Fruit fly (Drosophila melanogaster) whole organism, embryonic: ENCODE results near the gene snky.

ENCODE experiments used
- CG10209 ChIP-seq: fragments of 200-800 bp; sonication (Bioruptor generic); optimal IDR thresholded peaks from 3 replicates; lab custom pipeline; 2017; ENCODE audit warnings: missing biosample characterization, mild to moderate bottlenecking, missing genetic modification characterization, missing genetic modification reagents
- CG10267 ChIP-seq: fragments of 200-800 bp; sonication (Bioruptor generic); optimal IDR thresholded peaks from 2 replicates; lab custom pipeline; 2018; ENCODE audit warnings: missing biosample characterization, mild to moderate bottlenecking, missing genetic modification characterization, moderate library complexity
- CG10979 ChIP-seq: fragments of 200-800 bp; sonication (Bioruptor generic); optimal IDR thresholded peaks from 2 replicates; lab custom pipeline; 2018; ENCODE audit warnings: missing biosample characterization, mild to moderate bottlenecking, missing genetic modification characterization, moderate library complexity
- CG11695 ChIP-seq: fragments of 200-800 bp; sonication (Bioruptor generic); IDR thresholded peaks from 3 replicates; pipeline ENCODE4 v1.3.6; 2022; ENCODE audit warnings: missing biosample characterization, missing genetic modification characterization
- CG12744 ChIP-seq: fragments of 200-800 bp; sonication (Bioruptor generic); optimal IDR thresholded peaks from 2 replicates; lab custom pipeline; 2016; ENCODE audit warnings: missing biosample characterization, missing genetic modification characterization
- CG13894 ChIP-seq: fragments of 200-800 bp; sonication (Bioruptor generic); optimal IDR thresholded peaks from 3 replicates; lab custom pipeline; 2018; ENCODE audit warnings: missing biosample characterization, mild to moderate bottlenecking, missing genetic modification characterization, moderate library complexity
- CG15479 ChIP-seq: fragments of 200-800 bp; sonication (Bioruptor generic); optimal IDR thresholded peaks from 3 replicates; lab custom pipeline; 2019; ENCODE audit warnings: missing biosample characterization, mild to moderate bottlenecking, missing genetic modification characterization, moderate library complexity
- CG1603 ChIP-seq: fragments of 200-800 bp; sonication (Bioruptor generic); optimal IDR thresholded peaks from 2 replicates; lab custom pipeline; 2019; ENCODE audit warnings: missing biosample characterization, mild to moderate bottlenecking, missing genetic modification characterization, moderate library complexity
- CG16863 ChIP-seq: fragments of 200-800 bp; sonication (Bioruptor generic); optimal IDR thresholded peaks from 3 replicates; lab custom pipeline; 2016; ENCODE audit warnings: missing biosample characterization, missing genetic modification characterization
- CG17385 ChIP-seq: fragments of 200-800 bp; sonication (Bioruptor generic); optimal IDR thresholded peaks from 3 replicates; lab custom pipeline; 2018; ENCODE audit warnings: missing biosample characterization, mild to moderate bottlenecking, missing genetic modification characterization
- CG1792 ChIP-seq: fragments of 200-800 bp; sonication (Bioruptor generic); optimal IDR thresholded peaks from 2 replicates; lab custom pipeline; 2016; ENCODE audit warnings: missing biosample characterization, missing genetic modification characterization
- CG2712 ChIP-seq: fragments of 200-800 bp; optimal IDR thresholded peaks from 3 replicates; lab custom pipeline; 2019; ENCODE audit warnings: missing biosample characterization, mild to moderate bottlenecking, missing genetic modification characterization, moderate library complexity
- CG31441 ChIP-seq: fragments of 200-800 bp; sonication (Bioruptor generic); IDR thresholded peaks from 2 replicates; pipeline ENCODE4 v1.3.6; 2022; ENCODE audit warnings: missing biosample characterization, missing genetic modification characterization
- CG4820 ChIP-seq: fragments of 200-800 bp; sonication (Bioruptor generic); optimal IDR thresholded peaks from 3 replicates; lab custom pipeline; 2016; ENCODE audit warnings: missing biosample characterization, missing genetic modification characterization
- CG5953 ChIP-seq: fragments of 200-800 bp; sonication (Bioruptor generic); IDR thresholded peaks from 2 replicates; pipeline ENCODE4 v1.3.6; 2022; ENCODE audit warnings: missing biosample characterization, missing genetic modification characterization
- CG7357 ChIP-seq: fragments of 200-800 bp; sonication (Bioruptor generic); IDR thresholded peaks from 3 replicates; pipeline ENCODE4 v1.3.6; 2022; ENCODE audit warnings: missing biosample characterization, missing genetic modification characterization
- CG7987 ChIP-seq: fragments of 200-800 bp; sonication (Bioruptor generic); optimal IDR thresholded peaks from 2 replicates; lab custom pipeline; 2018; ENCODE audit warnings: missing biosample characterization, mild to moderate bottlenecking, missing genetic modification characterization, moderate library complexity
- CG8924 ChIP-seq: fragments of 200-800 bp; optimal IDR thresholded peaks from 3 replicates; lab custom pipeline; 2019; ENCODE audit warnings: missing biosample characterization, mild to moderate bottlenecking, missing genetic modification characterization, moderate library complexity
- CG9797 ChIP-seq: fragments of 200-800 bp; sonication (Bioruptor generic); optimal IDR thresholded peaks from 3 replicates; lab custom pipeline; 2018; ENCODE audit warnings: missing biosample characterization, mild to moderate bottlenecking, missing genetic modification characterization
- Deaf1 ChIP-seq: fragments of 200-800 bp; optimal IDR thresholded peaks from 3 replicates; lab custom pipeline; 2019; ENCODE audit warnings: missing biosample characterization, mild to moderate bottlenecking, missing genetic modification characterization, moderate library complexity
- Dfd ChIP-seq, 2 experiments: fragments of >200 bp; optimal IDR thresholded peaks; 2 replicates each; lab custom pipeline; 2017; ENCODE audit warnings: missing biosample characterization in 2 of 2, missing genetic modification characterization in 2 of 2
- Drgx ChIP-seq: fragments of 200-800 bp; sonication (Bioruptor generic); IDR thresholded peaks from 2 replicates; pipeline ENCODE4 v1.3.6; 2022; ENCODE audit warnings: missing biosample characterization, missing genetic modification characterization
- Fer1 ChIP-seq: fragments of 200-800 bp; sonication (Bioruptor generic); optimal IDR thresholded peaks from 2 replicates; lab custom pipeline; 2017; ENCODE audit warnings: missing biosample characterization, mild to moderate bottlenecking, missing genetic modification characterization
- HLHmδ ChIP-seq: fragments of 200-800 bp; sonication (Bioruptor generic); optimal IDR thresholded peaks from 2 replicates; lab custom pipeline; 2018; ENCODE audit warnings: missing biosample characterization, mild to moderate bottlenecking, missing genetic modification characterization, moderate library complexity
- Hmx ChIP-seq: fragments of 200-800 bp; sonication (Bioruptor generic); optimal IDR thresholded peaks from 2 replicates; lab custom pipeline; 2016; ENCODE audit warnings: missing biosample characterization, missing genetic modification characterization
- Med ChIP-seq: fragments of 200-800 bp; sonication (Bioruptor generic); peaks from one replicate; lab custom pipeline; 2016; ENCODE audit warnings: missing biosample characterization, missing genetic modification characterization, mild to moderate bottlenecking, inconsistent platforms, moderate library complexity
- Nf-YB ChIP-seq: fragments of 200-800 bp; sonication (Bioruptor generic); optimal IDR thresholded peaks from 3 replicates; lab custom pipeline; 2019; ENCODE audit warnings: missing biosample characterization, mild to moderate bottlenecking, missing genetic modification characterization, moderate library complexity
- NfI ChIP-seq: fragments of 200-800 bp; sonication (Bioruptor generic); optimal IDR thresholded peaks from 3 replicates; lab custom pipeline; 2018; ENCODE audit warnings: missing biosample characterization, mild to moderate bottlenecking, missing genetic modification characterization, moderate library complexity
- Sin3A ChIP-seq: fragments of >200 bp; optimal IDR thresholded peaks from 2 replicates; lab custom pipeline; 2018
- Sox100B ChIP-seq: fragments of 200-800 bp; sonication (Bioruptor generic); optimal IDR thresholded peaks from 3 replicates; lab custom pipeline; 2018; ENCODE audit warnings: missing biosample characterization, mild to moderate bottlenecking, missing genetic modification characterization
- Trl ChIP-seq, 3 experiments: fragments of >200 bp in 2 of 3; fragments of 200-800 bp in 1 of 3; sonication (Bioruptor generic) in 1 of 3; optimal IDR thresholded peaks; 2 replicates in 1 of 3; 3 replicates in 2 of 3; lab custom pipeline; 2016 to 2017; ENCODE audit warnings: missing biosample characterization in 1 of 3, missing genetic modification characterization in 1 of 3
- Xbp1 ChIP-seq: fragments of 200-800 bp; sonication (Bioruptor generic); optimal IDR thresholded peaks from 3 replicates; lab custom pipeline; 2016; ENCODE audit warnings: missing biosample characterization, mild to moderate bottlenecking, missing genetic modification characterization
- Xrp1 ChIP-seq: fragments of 200-800 bp; sonication (Bioruptor generic); IDR thresholded peaks from 2 replicates; pipeline ENCODE4 v1.3.6; 2022; ENCODE audit warnings: missing biosample characterization, missing genetic modification characterization
- bcd ChIP-seq: fragments of 200-800 bp; sonication (Bioruptor generic); optimal IDR thresholded peaks from 2 replicates; lab custom pipeline; 2017; ENCODE audit warnings: missing biosample characterization, mild to moderate bottlenecking, missing genetic modification characterization
- chif ChIP-seq, 2 experiments: fragments of 200-800 bp; sonication (Bioruptor generic); optimal IDR thresholded peaks; 3 replicates each; lab custom pipeline; 2016; ENCODE audit warnings: missing biosample characterization in 2 of 2, missing genetic modification characterization in 2 of 2
- ems ChIP-seq: fragments of 200-800 bp; sonication (Bioruptor generic); optimal IDR thresholded peaks from 3 replicates; lab custom pipeline; 2016; ENCODE audit warnings: missing biosample characterization, missing genetic modification characterization
- esg ChIP-seq: fragments of 200-800 bp; sonication (Bioruptor generic); conservative IDR thresholded peaks from 2 replicates; pipeline ENCODE4 v1.3.6; 2022; ENCODE audit warnings: missing biosample characterization, missing genetic modification characterization
- grau ChIP-seq: fragments of 200-800 bp; optimal IDR thresholded peaks from 3 replicates; lab custom pipeline; 2019; ENCODE audit warnings: missing biosample characterization, mild to moderate bottlenecking, missing genetic modification characterization, moderate library complexity
- gsb-n ChIP-seq: fragments of 200-800 bp; sonication (Bioruptor generic); optimal IDR thresholded peaks from 3 replicates; lab custom pipeline; 2018; ENCODE audit warnings: missing biosample characterization, mild to moderate bottlenecking, missing genetic modification characterization
- lola ChIP-seq, 3 experiments: fragments of >200 bp in 2 of 3; fragments of 200-800 bp in 1 of 3; sonication (Bioruptor generic) in 1 of 3; optimal IDR thresholded peaks; 2 replicates each; lab custom pipeline; 2017 to 2019; ENCODE audit warnings: missing biosample characterization in 3 of 3, missing genetic modification characterization in 3 of 3, mild to moderate bottlenecking in 1 of 3, moderate library complexity in 1 of 3
- nmo ChIP-seq: fragments of 200-800 bp; sonication (Bioruptor generic); optimal IDR thresholded peaks from 2 replicates; lab custom pipeline; 2018; ENCODE audit warnings: missing biosample characterization, mild to moderate bottlenecking, missing genetic modification characterization, moderate library complexity
- pnt ChIP-seq: fragments of 200-800 bp; sonication (Bioruptor generic); optimal IDR thresholded peaks from 3 replicates; lab custom pipeline; 2016; ENCODE audit warnings: missing biosample characterization, missing genetic modification characterization
- ro ChIP-seq: fragments of 200-800 bp; sonication (Bioruptor generic); IDR thresholded peaks from 2 replicates; pipeline ENCODE4 v1.3.6; 2022; ENCODE audit warnings: missing biosample characterization, missing genetic modification characterization
- sc ChIP-seq, 3 experiments: fragments of >200 bp in 2 of 3; fragments of 200-800 bp in 1 of 3; sonication (Bioruptor generic) in 1 of 3; optimal IDR thresholded peaks; 2 replicates in 2 of 3; 3 replicates in 1 of 3; lab custom pipeline; 2017; ENCODE audit warnings: mild to moderate bottlenecking in 1 of 3, missing biosample characterization in 1 of 3, missing genetic modification characterization in 1 of 3, missing genetic modification reagents in 1 of 3
- sens-2 ChIP-seq: fragments of 200-800 bp; sonication (Bioruptor generic); IDR thresholded peaks from 2 replicates; pipeline ENCODE4 v1.3.6; 2022; ENCODE audit warnings: missing biosample characterization, missing genetic modification characterization
- sna ChIP-seq: fragments of 200-800 bp; sonication (Bioruptor generic); IDR thresholded peaks from 2 replicates; pipeline ENCODE4 v1.3.6; 2022; ENCODE audit warnings: missing biosample characterization, missing genetic modification characterization; ENCODE audit not compliant: partially characterized antibody
- tio ChIP-seq: fragments of 200-800 bp; sonication (Bioruptor generic); optimal IDR thresholded peaks from 2 replicates; lab custom pipeline; 2017; ENCODE audit warnings: missing biosample characterization, missing genetic modification characterization, inconsistent platforms
- twi ChIP-seq: fragments of 200-800 bp; optimal IDR thresholded peaks from 2 replicates; lab custom pipeline; 2019; ENCODE audit warnings: missing biosample characterization, mild to moderate bottlenecking, missing genetic modification characterization, moderate library complexity

The snky gene

dm6 chr3L:13214603-13215453, 40.5 kb downstream of the snky start (continued):
- TF ChIP-seq CG13894: no peak
- TF ChIP-seq lola (GFP tag; optimal IDR thresholded peaks at IDR 0.05; lab: Kevin White, UChicago): peak in 1 of 3 experiments; percentile 45
- no peak for TF ChIP-seq Xrp1 (GFP tag; lab: Robert Waterston, UW)
- no peak for TF ChIP-seq Nf-YB (GFP tag; lab: Kevin White, UChicago)
- peak; percentile 45; the same call in 1 of the 2 replicates for TF ChIP-seq CG31441 (GFP tag; lab: Robert Waterston, UW)
- no peak for TF ChIP-seq ems (GFP tag; lab: Kevin White, UChicago)
- no peak for TF ChIP-seq gsb-n
- TF ChIP-seq CG2712 (tag; lab: Kevin White, UChicago): peak; percentile 19
- no peak for TF ChIP-seq pnt (GFP tag; lab: Kevin White, UChicago)
- TF ChIP-seq NfI: no peak
- TF ChIP-seq Sox100B: no peak
- no peak for TF ChIP-seq sc (optimal IDR thresholded peaks at IDR 0.05; lab: Kevin White, UChicago)
- TF ChIP-seq sc (GFP tag; optimal IDR thresholded peaks at IDR 0.05; lab: Kevin White, UChicago): no peak
- peak; percentile 60 for TF ChIP-seq Med
- no peak for TF ChIP-seq tio (GFP tag; lab: Kevin White, UChicago)
- peak; percentile 34 for TF ChIP-seq CG10979 (tag; lab: Kevin White, UChicago)
- TF ChIP-seq Sin3A: no peak
- TF ChIP-seq CG1603 (tag; lab: Kevin White, UChicago): no peak
- TF ChIP-seq Trl (optimal IDR thresholded peaks at IDR 0.05; lab: Kevin White, UChicago): no peak
- no peak for TF ChIP-seq Trl (GFP tag; optimal IDR thresholded peaks at IDR 0.05; lab: Kevin White, UChicago)
- no peak for TF ChIP-seq Xbp1 (GFP tag; lab: Kevin White, UChicago)
- TF ChIP-seq esg (GFP tag; lab: Robert Waterston, UW): no peak
- peak; percentile 21 for TF ChIP-seq CG4820 (GFP tag; lab: Kevin White, UChicago)
- TF ChIP-seq chif (GFP tag; optimal IDR thresholded peaks at IDR 0.05; lab: Kevin White, UChicago): no peak
- TF ChIP-seq Drgx: peak; percentile 44
- no peak for TF ChIP-seq Dfd (GFP tag; optimal IDR thresholded peaks at IDR 0.05; lab: Kevin White, UChicago)
- no peak for TF ChIP-seq bcd
- TF ChIP-seq CG5953 (GFP tag; lab: Robert Waterston, UW): no peak
- no peak for TF ChIP-seq ro (GFP tag; lab: Robert Waterston, UW)
- TF ChIP-seq CG12744: no peak
- no peak for TF ChIP-seq CG10209 (GFP tag; lab: Kevin White, UChicago)
- no peak for TF ChIP-seq CG17385 (GFP tag; lab: Kevin White, UChicago)
- no peak for TF ChIP-seq CG16863
- TF ChIP-seq CG10267: peak; percentile 1
- no peak for TF ChIP-seq CG11695 (GFP tag; lab: Robert Waterston, UW)
- no peak for TF ChIP-seq CG8924
- TF ChIP-seq nmo (GFP tag; lab: Kevin White, UChicago): peak; percentile 18
- no peak for TF ChIP-seq sens-2 (GFP tag; lab: Robert Waterston, UW)
- no peak for TF ChIP-seq CG7357 (GFP tag; lab: Robert Waterston, UW)
- no peak for TF ChIP-seq CG1792 (GFP tag; lab: Kevin White, UChicago)
- TF ChIP-seq HLHmδ (GFP tag; lab: Kevin White, UChicago): peak; percentile 62
- TF ChIP-seq sna (GFP tag; lab: Robert Waterston, UW): no peak
- peak; percentile 53 for TF ChIP-seq twi (tag; lab: Kevin White, UChicago)
- peak; percentile 66 for TF ChIP-seq grau
- no peak for TF ChIP-seq Fer1 (GFP tag; lab: Kevin White, UChicago)
- TF ChIP-seq CG9797 (GFP tag; lab: Kevin White, UChicago): no peak
- no peak for TF ChIP-seq CG7987 (GFP tag; lab: Kevin White, UChicago)
- TF ChIP-seq Hmx (GFP tag; lab: Kevin White, UChicago): no peak
- no peak for TF ChIP-seq Deaf1 (tag; lab: Kevin White, UChicago)
- no peak for TF ChIP-seq CG15479 (GFP tag; lab: Kevin White, UChicago)
